Fruit fly (Drosophila melanogaster) whole organism, embryonic: ENCODE results near the gene CG6937.

Source experiments
- CG10543 ChIP-seq: fragments of 200-800 bp; sonication (Bioruptor generic); optimal IDR thresholded peaks from 3 replicates; lab custom pipeline; 2017; ENCODE audit warnings: missing biosample characterization, mild to moderate bottlenecking, missing genetic modification characterization, moderate library complexity
- CG13624 ChIP-seq: fragments of 200-800 bp; sonication (Bioruptor generic); optimal IDR thresholded peaks from 2 replicates; lab custom pipeline; 2016; ENCODE audit warnings: missing biosample characterization, missing genetic modification characterization
- CG13775 ChIP-seq: fragments of 200-800 bp; sonication (Bioruptor generic); optimal IDR thresholded peaks from 3 replicates; lab custom pipeline; 2017; ENCODE audit warnings: missing biosample characterization, mild to moderate bottlenecking, missing genetic modification characterization
- CG14667 ChIP-seq: fragments of 200-800 bp; sonication (Bioruptor generic); IDR thresholded peaks from 2 replicates; pipeline ENCODE4 v1.3.6; 2022; ENCODE audit warnings: missing biosample characterization, missing genetic modification characterization
- CG15269 ChIP-seq: fragments of 200-800 bp; sonication (Bioruptor generic); optimal IDR thresholded peaks from 2 replicates; lab custom pipeline; 2018; ENCODE audit warnings: missing biosample characterization, mild to moderate bottlenecking, missing genetic modification characterization, moderate library complexity
- CG17359 ChIP-seq: fragments of 200-800 bp; sonication (Bioruptor generic); optimal IDR thresholded peaks from 3 replicates; lab custom pipeline; 2018; ENCODE audit warnings: missing biosample characterization, mild to moderate bottlenecking, missing genetic modification characterization, moderate library complexity
- CG17612 ChIP-seq: fragments of 200-800 bp; sonication (Bioruptor generic); IDR thresholded peaks from 2 replicates; pipeline ENCODE4 v1.3.6; 2022; ENCODE audit warnings: missing biosample characterization, missing genetic modification characterization
- CG2120 ChIP-seq: fragments of 200-800 bp; sonication (Bioruptor generic); optimal IDR thresholded peaks from 3 replicates; lab custom pipeline; 2016; ENCODE audit warnings: missing biosample characterization, missing genetic modification characterization
- CG3163 ChIP-seq: fragments of 200-800 bp; sonication (Bioruptor generic); optimal IDR thresholded peaks from 3 replicates; lab custom pipeline; 2016; ENCODE audit warnings: missing biosample characterization, missing genetic modification characterization
- CG7745 ChIP-seq: fragments of 200-800 bp; sonication (Bioruptor generic); optimal IDR thresholded peaks from 2 replicates; lab custom pipeline; 2018; ENCODE audit warnings: missing biosample characterization, mild to moderate bottlenecking, missing genetic modification characterization, moderate library complexity
- CG9797 ChIP-seq: fragments of 200-800 bp; sonication (Bioruptor generic); optimal IDR thresholded peaks from 3 replicates; lab custom pipeline; 2018; ENCODE audit warnings: missing biosample characterization, mild to moderate bottlenecking, missing genetic modification characterization
- CHES-1-like ChIP-seq: fragments of 200-800 bp; sonication (Bioruptor generic); optimal IDR thresholded peaks from 2 replicates; lab custom pipeline; 2016; ENCODE audit warnings: missing biosample characterization, missing genetic modification characterization
- CoRest ChIP-seq: fragments of 200-800 bp; sonication (Bioruptor generic); optimal IDR thresholded peaks from 3 replicates; lab custom pipeline; 2018; ENCODE audit warnings: missing biosample characterization, mild to moderate bottlenecking, missing genetic modification characterization, moderate library complexity
- Dek ChIP-seq: fragments of 200-800 bp; sonication (Bioruptor generic); optimal IDR thresholded peaks from 3 replicates; lab custom pipeline; 2019; ENCODE audit warnings: missing biosample characterization, mild to moderate bottlenecking, missing genetic modification characterization, moderate library complexity
- Drgx ChIP-seq: fragments of 200-800 bp; sonication (Bioruptor generic); IDR thresholded peaks from 2 replicates; pipeline ENCODE4 v1.3.6; 2022; ENCODE audit warnings: missing biosample characterization, missing genetic modification characterization
- Ets65A ChIP-seq: fragments of 200-800 bp; sonication (Bioruptor generic); peaks from one replicate; lab custom pipeline; 2016; ENCODE audit warnings: missing biosample characterization, missing genetic modification characterization
- Fer3 ChIP-seq: fragments of 200-800 bp; sonication (Bioruptor generic); optimal IDR thresholded peaks from 2 replicates; lab custom pipeline; 2018; ENCODE audit warnings: missing biosample characterization, mild to moderate bottlenecking, missing genetic modification characterization, moderate library complexity
- HLH3B ChIP-seq: fragments of 200-800 bp; sonication (Bioruptor generic); IDR thresholded peaks from 2 replicates; pipeline ENCODE4 v1.3.6; 2022; ENCODE audit warnings: missing biosample characterization, missing genetic modification characterization
- HLHmδ ChIP-seq: fragments of 200-800 bp; sonication (Bioruptor generic); optimal IDR thresholded peaks from 2 replicates; lab custom pipeline; 2018; ENCODE audit warnings: missing biosample characterization, mild to moderate bottlenecking, missing genetic modification characterization, moderate library complexity
- Hsf ChIP-seq: fragments of 200-800 bp; sonication (Bioruptor generic); optimal IDR thresholded peaks from 3 replicates; lab custom pipeline; 2016; ENCODE audit warnings: missing biosample characterization, missing genetic modification characterization
- Lhr ChIP-seq: fragments of 200-800 bp; sonication (Bioruptor generic); optimal IDR thresholded peaks from 3 replicates; lab custom pipeline; 2017; ENCODE audit warnings: mild to moderate bottlenecking, missing biosample characterization, missing genetic modification reagents, missing genetic modification characterization
- Max ChIP-seq: fragments of 200-800 bp; sonication (Bioruptor generic); optimal IDR thresholded peaks from 2 replicates; lab custom pipeline; 2016; ENCODE audit warnings: missing biosample characterization, mild to moderate bottlenecking, missing genetic modification characterization
- Med ChIP-seq: fragments of 200-800 bp; sonication (Bioruptor generic); peaks from one replicate; lab custom pipeline; 2016; ENCODE audit warnings: missing biosample characterization, missing genetic modification characterization, mild to moderate bottlenecking, inconsistent platforms, moderate library complexity
- Nf-YC ChIP-seq: fragments of 200-800 bp; optimal IDR thresholded peaks from 3 replicates; lab custom pipeline; 2019; ENCODE audit warnings: missing biosample characterization, mild to moderate bottlenecking, missing genetic modification characterization, moderate library complexity
- Pdp1 ChIP-seq, 2 experiments: fragments of 200-800 bp; sonication (Bioruptor generic); optimal IDR thresholded peaks; 3 replicates each; lab custom pipeline; 2016; ENCODE audit warnings: missing biosample characterization in 2 of 2, missing genetic modification characterization in 2 of 2, mild to moderate bottlenecking in 1 of 2, moderate library complexity in 1 of 2
- Tbp ChIP-seq: fragments of >200 bp; optimal IDR thresholded peaks from 2 replicates; lab custom pipeline; 2018; ENCODE audit warnings: missing biosample characterization, missing genetic modification characterization
- aop ChIP-seq: fragments of 200-800 bp; sonication (Bioruptor generic); IDR thresholded peaks from 2 replicates; pipeline ENCODE4 v1.3.6; 2022; ENCODE audit warnings: missing biosample characterization, missing genetic modification characterization
- ato ChIP-seq: fragments of 200-800 bp; sonication (Bioruptor generic); IDR thresholded peaks from 2 replicates; pipeline ENCODE4 v1.3.6; 2022; ENCODE audit warnings: missing biosample characterization, missing genetic modification characterization; ENCODE audit not compliant: partially characterized antibody
- cas ChIP-seq: fragments of 200-800 bp; sonication (Bioruptor generic); IDR thresholded peaks from 2 replicates; pipeline ENCODE4 v1.3.6; 2022; ENCODE audit warnings: missing biosample characterization, missing genetic modification characterization
- dm ChIP-seq: fragments of 200-800 bp; sonication (Bioruptor generic); optimal IDR thresholded peaks from 3 replicates; lab custom pipeline; 2016; ENCODE audit warnings: missing biosample characterization, missing genetic modification characterization
- exex ChIP-seq: fragments of 200-800 bp; sonication (Bioruptor generic); optimal IDR thresholded peaks from 4 replicates; lab custom pipeline; 2018; ENCODE audit warnings: missing biosample characterization, mild to moderate bottlenecking, missing genetic modification characterization, moderate library complexity
- grau ChIP-seq: fragments of 200-800 bp; optimal IDR thresholded peaks from 3 replicates; lab custom pipeline; 2019; ENCODE audit warnings: missing biosample characterization, mild to moderate bottlenecking, missing genetic modification characterization, moderate library complexity
- h ChIP-seq: fragments of >200 bp; optimal IDR thresholded peaks from 2 replicates; lab custom pipeline; 2017
- hb ChIP-seq: fragments of 200-800 bp; sonication (Bioruptor generic); IDR thresholded peaks from 3 replicates; pipeline ENCODE4 v1.3.6; 2022; ENCODE audit warnings: missing biosample characterization, missing genetic modification characterization; ENCODE audit not compliant: partially characterized antibody
- onecut ChIP-seq: fragments of 200-800 bp; sonication (Bioruptor generic); IDR thresholded peaks from 2 replicates; pipeline ENCODE4 v1.3.6; 2022; ENCODE audit warnings: missing biosample characterization, missing genetic modification characterization
- prd ChIP-seq, 3 experiments: fragments of >200 bp in 2 of 3; fragments of 200-800 bp in 1 of 3; sonication (Bioruptor generic) in 1 of 3; optimal IDR thresholded peaks in 2 of 3; IDR thresholded peaks in 1 of 3; 2 replicates in 2 of 3; 3 replicates in 1 of 3; pipeline versions ENCODE4 v1.3.6 to Lab custom; 2017 to 2022; ENCODE audit warnings: missing biosample characterization in 1 of 3, missing genetic modification characterization in 1 of 3
- pros ChIP-seq: fragments of 200-800 bp; sonication (Bioruptor generic); optimal IDR thresholded peaks from 3 replicates; lab custom pipeline; 2019; ENCODE audit warnings: missing biosample characterization, mild to moderate bottlenecking, missing genetic modification characterization, moderate library complexity
- sens ChIP-seq: fragments of 200-800 bp; sonication (Bioruptor generic); peaks from one replicate; lab custom pipeline; 2016; ENCODE audit warnings: missing biosample characterization, missing genetic modification characterization
- tio ChIP-seq: fragments of 200-800 bp; sonication (Bioruptor generic); optimal IDR thresholded peaks from 2 replicates; lab custom pipeline; 2017; ENCODE audit warnings: missing biosample characterization, missing genetic modification characterization, inconsistent platforms
- wor ChIP-seq: fragments of 200-800 bp; sonication (Bioruptor generic); IDR thresholded peaks from 2 replicates; pipeline ENCODE4 v1.3.6; 2022; ENCODE audit warnings: missing biosample characterization, missing genetic modification characterization
- zen ChIP-seq: fragments of 200-800 bp; sonication (Bioruptor generic); optimal IDR thresholded peaks from 3 replicates; lab custom pipeline; 2018; ENCODE audit warnings: missing biosample characterization, mild to moderate bottlenecking, missing genetic modification characterization, moderate library complexity
- zen2 ChIP-seq: fragments of 200-800 bp; sonication (Bioruptor generic); IDR thresholded peaks from 3 replicates; pipeline ENCODE4 v1.3.6; 2022; ENCODE audit warnings: missing biosample characterization, missing genetic modification characterization; ENCODE audit not compliant: partially characterized antibody

Gene CG6937

DNA sequence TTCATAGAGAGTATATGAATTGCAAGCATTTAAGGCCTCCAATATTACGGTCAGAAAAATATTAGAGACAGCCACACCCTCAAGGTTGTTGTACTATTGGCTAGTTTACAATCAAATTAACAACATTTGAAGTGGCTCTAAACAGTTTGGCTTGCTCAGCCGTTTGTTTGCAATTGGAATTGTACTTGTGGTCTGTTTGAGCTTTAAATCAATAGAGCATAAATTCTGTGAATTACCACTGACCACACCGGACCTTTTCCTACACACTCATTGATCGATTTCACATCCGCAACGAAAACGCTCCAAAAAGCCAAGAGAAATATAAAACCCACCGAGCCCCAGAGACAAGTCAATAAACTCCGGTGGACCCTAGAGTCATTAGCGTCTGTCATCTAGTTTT, 11.0 kb upstream of the CG6937 start (continued):
- TF ChIP-seq CHES-1-like (GFP tag; lab: Kevin White, UChicago) (no peak), CG17359 (peak; percentile 39), wor (GFP tag; lab: Robert Waterston, UW) (no peak), prd (optimal IDR thresholded peaks at IDR 0.05; lab: Kevin White, UChicago) (no peak), prd (GFP tag; IDR thresholded peaks at IDR 0.05; lab: Robert Waterston, UW) (no peak), exex (tag; lab: Kevin White, UChicago) (no peak), Pdp1 (GFP tag; optimal IDR thresholded peaks at IDR 0.05; lab: Kevin White, UChicago) (no peak), onecut (GFP tag; lab: Robert Waterston, UW) (no peak), CG17612 (GFP tag; lab: Robert Waterston, UW) (no peak), hb (GFP tag; lab: Robert Waterston, UW) (no peak), ato (GFP tag; lab: Robert Waterston, UW) (no peak), CG13624 (GFP tag; lab: Kevin White, UChicago) (no peak), CG3163 (GFP tag; lab: Kevin White, UChicago) (no peak), HLHmδ (GFP tag; lab: Kevin White, UChicago) (no peak), cas (GFP tag; lab: Robert Waterston, UW) (no peak), Dek (no peak), CG15269 (tag; lab: Kevin White, UChicago) (peak; percentile 56), zen (tag; lab: Kevin White, UChicago) (no peak), aop (GFP tag; lab: Robert Waterston, UW) (no peak), CG13775 (no peak), CG7745 (tag; lab: Kevin White, UChicago) (no peak), Hsf (GFP tag; lab: Kevin White, UChicago) (no peak), Max (GFP tag; lab: Kevin White, UChicago) (no peak), CG10543 (GFP tag; lab: Kevin White, UChicago) (peak; percentile 24), h (lab: Kevin White, UChicago) (no peak), Fer3 (tag; lab: Kevin White, UChicago) (peak; percentile 2), dm (GFP tag; lab: Kevin White, UChicago) (no peak), HLH3B (GFP tag; lab: Robert Waterston, UW) (no peak; the same call in 1 of the 2 replicates), tio (GFP tag; lab: Kevin White, UChicago) (no peak)
- TF ChIP-seq, all 482 proteins: peak for 56

DNA sequence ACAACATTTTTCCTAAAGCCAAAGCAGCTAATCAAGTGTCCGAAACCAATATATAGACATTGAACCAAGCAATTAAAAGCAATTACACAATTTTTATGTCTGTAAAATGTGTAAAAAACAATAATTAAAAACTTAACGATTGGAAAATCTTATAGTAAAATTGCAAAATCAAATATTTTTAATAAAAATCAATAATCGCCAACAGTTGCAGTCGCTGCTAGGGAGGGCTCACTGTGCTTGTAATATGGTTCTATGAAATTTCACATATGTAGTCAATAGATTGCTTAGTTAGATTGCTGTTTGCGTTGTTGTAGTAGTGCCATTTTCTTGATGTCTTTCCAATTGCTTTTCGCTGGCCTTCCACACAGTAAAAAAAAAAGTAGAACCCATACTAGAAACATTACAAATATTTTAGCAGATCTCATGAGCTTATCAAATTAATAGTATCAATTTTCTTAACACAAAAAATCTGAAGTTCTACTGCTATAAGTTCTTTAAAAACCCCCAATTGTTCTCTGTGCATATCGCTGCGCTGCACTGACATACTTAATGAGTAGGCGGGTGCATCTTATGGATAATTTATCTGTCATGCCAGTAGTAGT, 8.4 kb upstream of the CG6937 start:
- no peak for TF ChIP-seq CG9797 (GFP tag; lab: Kevin White, UChicago)
- TF ChIP-seq Pdp1 (GFP tag; optimal IDR thresholded peaks at IDR 0.05; lab: Kevin White, UChicago): peak in 1 of 2 experiments; percentile 13
- no peak for TF ChIP-seq zen2 (GFP tag; lab: Robert Waterston, UW)
- TF ChIP-seq Tbp (GFP tag; lab: Kevin White, UChicago): no peak
- TF ChIP-seq sens (GFP tag; lab: Kevin White, UChicago): peak; percentile 59
- TF ChIP-seq Med (GFP tag; lab: Kevin White, UChicago): peak; percentile 6
- no peak for TF ChIP-seq Nf-YC (tag; lab: Kevin White, UChicago)
- TF ChIP-seq CG14667: no peak
- TF ChIP-seq Drgx: peak; percentile 34; the same call in 1 of the 2 replicates
- no peak for TF ChIP-seq CG2120 (GFP tag; lab: Kevin White, UChicago)
- TF ChIP-seq CoRest: no peak
- no peak for TF ChIP-seq Lhr (GFP tag; lab: Kevin White, UChicago)
- TF ChIP-seq Ets65A (GFP tag; lab: Kevin White, UChicago): peak; percentile 25
- peak; percentile 26 for TF ChIP-seq grau
- no peak for TF ChIP-seq pros (GFP tag; lab: Kevin White, UChicago)
